Worm (Caenorhabditis elegans) whole organism, mixed stage, embryonic: ENCODE measurements around the gene tnt-4.

Experiments
- snpc-4 ChIP-seq: fragments of 150-350 bp; optimal IDR thresholded peaks from 2 replicates; lab custom pipeline; 2014; ENCODE audit warnings: missing biosample characterization, missing genetic modification characterization
- ztf-11 ChIP-seq: fragments of 150-350 bp; optimal IDR thresholded peaks from 2 replicates; lab custom pipeline; 2014; ENCODE audit warnings: missing biosample characterization, missing genetic modification characterization

DNA sequence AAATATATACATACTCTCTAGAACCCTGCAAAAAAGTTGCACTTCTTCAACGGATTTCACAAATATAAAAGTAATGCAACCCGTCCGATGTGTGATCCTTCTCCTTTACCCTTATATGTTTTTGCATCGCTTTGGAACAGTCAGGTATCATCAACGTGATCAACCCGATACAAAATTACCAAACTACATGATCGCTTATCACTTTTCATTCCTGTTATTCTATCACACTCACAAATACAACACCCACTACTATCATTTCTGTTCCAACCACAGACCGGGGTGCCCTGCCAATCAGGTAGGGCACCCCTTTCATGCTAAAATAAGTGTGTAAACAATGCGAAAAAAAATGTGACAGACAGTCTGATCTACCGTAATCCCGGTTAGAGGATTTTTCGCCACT lies 25.8 kb downstream of the tnt-4 start:
- TF ChIP-seq snpc-4 (no peak), ztf-11 (tag; lab: Kevin White, UChicago) (no peak)
